Worm (Caenorhabditis elegans) whole organism, L1 larva: ENCODE data around the gene C27B7.2.

ENCODE experiments used
- C16A3.4 ChIP-seq: fragments of 150-350 bp; optimal IDR thresholded peaks from 2 replicates; lab custom pipeline; 2014; ENCODE audit warnings: missing biosample characterization, missing genetic modification characterization
- F16B12.6 ChIP-seq: fragments of 150-350 bp; optimal IDR thresholded peaks from 2 replicates; lab custom pipeline; 2014; ENCODE audit warnings: missing biosample characterization, missing genetic modification characterization
- aha-1 ChIP-seq: fragments of 150-350 bp; optimal IDR thresholded peaks from 2 replicates; lab custom pipeline; 2014; ENCODE audit warnings: missing biosample characterization, missing genetic modification characterization
- alr-1 ChIP-seq: fragments of 200-800 bp; sonication (Bioruptor generic); optimal IDR thresholded peaks from 2 replicates; lab custom pipeline; 2018; ENCODE audit warnings: borderline replicate concordance, mild to moderate bottlenecking, missing genetic modification characterization, missing compliant biosample characterization
- ama-1 ChIP-seq: fragments of 150-350 bp; optimal IDR thresholded peaks from 2 replicates; lab custom pipeline; 2014
- ceh-63 ChIP-seq: fragments of 200-800 bp; sonication (Bioruptor generic); optimal IDR thresholded peaks from 2 replicates; lab custom pipeline; 2018; ENCODE audit warnings: mild to moderate bottlenecking, missing genetic modification characterization, missing compliant biosample characterization
- ceh-82 ChIP-seq, 3 experiments: fragments of 150-350 bp in 1 of 3; sonication (generic microtip) in 2 of 3; optimal IDR thresholded peaks; 2 replicates each; lab custom pipeline; 2014 to 2017; ENCODE audit warnings: missing biosample characterization in 3 of 3, missing genetic modification characterization in 3 of 3
- ceh-88 ChIP-seq: fragments of 200-800 bp; sonication (Bioruptor generic); IDR thresholded peaks from 2 replicates; pipeline ENCODE4 v1.3.6; 2022; ENCODE audit warnings: missing genetic modification characterization, missing compliant biosample characterization
- dpl-1 ChIP-seq, 3 experiments: fragments of 150-350 bp in 2 of 3; sonication (generic microtip) in 1 of 3; optimal IDR thresholded peaks; 2 replicates each; lab custom pipeline; 2014 to 2017; ENCODE audit warnings: missing biosample characterization in 3 of 3, missing genetic modification characterization in 3 of 3, missing genetic modification reagents in 3 of 3
- dsc-1 ChIP-seq: sonication (generic microtip); optimal IDR thresholded peaks from 2 replicates; lab custom pipeline; 2016; ENCODE audit warnings: mild to moderate bottlenecking, missing genetic modification characterization, missing compliant biosample characterization
- efl-1 ChIP-seq, 4 experiments: fragments of 150-350 bp; optimal IDR thresholded peaks in 3 of 4; peaks in 1 of 4; 1 replicate in 1 of 4; 2 replicates in 3 of 4; lab custom pipeline; 2014; ENCODE audit warnings: missing biosample characterization in 2 of 4, missing genetic modification characterization in 2 of 4, missing genetic modification reagents in 2 of 4
- efl-3 ChIP-seq: fragments of 200-800 bp; sonication (Bioruptor generic); optimal IDR thresholded peaks from 2 replicates; lab custom pipeline; 2018; ENCODE audit warnings: mild to moderate bottlenecking, missing genetic modification characterization, missing compliant biosample characterization
- egl-13 ChIP-seq: sonication (generic microtip); optimal IDR thresholded peaks from 2 replicates; lab custom pipeline; 2016; ENCODE audit warnings: missing genotype, missing genetic modification reagents, missing genetic modification characterization, missing compliant biosample characterization
- egl-27 ChIP-seq, 2 experiments: fragments of 150-350 bp in 1 of 2; sonication (generic microtip); optimal IDR thresholded peaks; 3 replicates each; lab custom pipeline; 2017 to 2018; ENCODE audit warnings: missing biosample characterization in 2 of 2, missing genetic modification characterization in 2 of 2, missing genetic modification reagents in 2 of 2
- elt-2 ChIP-seq: sonication (generic microtip); optimal IDR thresholded peaks from 2 replicates; lab custom pipeline; 2016; ENCODE audit warnings: missing genetic modification characterization, mild to moderate bottlenecking, inconsistent platforms, missing compliant biosample characterization, missing genetic modification reagents
- elt-3 ChIP-seq, 6 experiments: fragments of 150-350 bp in 1 of 6; sonication (generic microtip); optimal IDR thresholded peaks; 2 replicates each; lab custom pipeline; 2017 to 2018; ENCODE audit warnings: missing biosample characterization in 6 of 6, missing genetic modification characterization in 6 of 6, inconsistent platforms in 1 of 6
- ets-5 ChIP-seq: fragments of 200-800 bp; sonication (Bioruptor generic); IDR thresholded peaks from 2 replicates; pipeline ENCODE4 v1.3.6; 2022; ENCODE audit warnings: missing genetic modification characterization, missing compliant biosample characterization
- fkh-8 ChIP-seq: sonication (generic microtip); optimal IDR thresholded peaks from 2 replicates; lab custom pipeline; 2016; ENCODE audit warnings: mild to moderate bottlenecking, missing genetic modification characterization, missing compliant biosample characterization
- fos-1 ChIP-seq: fragments of 150-350 bp; optimal IDR thresholded peaks from 2 replicates; lab custom pipeline; 2014; ENCODE audit warnings: missing biosample characterization, missing genetic modification characterization
- grh-1 ChIP-seq: fragments of 200-800 bp; sonication (Bioruptor generic); IDR thresholded peaks from 2 replicates; pipeline ENCODE4 v1.3.6; 2022; ENCODE audit warnings: missing genetic modification reagents, missing genetic modification characterization, missing compliant biosample characterization
- hlh-17 ChIP-seq: fragments of 200-800 bp; sonication (Bioruptor generic); optimal IDR thresholded peaks from 2 replicates; lab custom pipeline; 2018; ENCODE audit warnings: missing genetic modification characterization, mild to moderate bottlenecking, missing compliant biosample characterization, moderate library complexity, borderline replicate concordance
- hpl-2 ChIP-seq: fragments of 150-350 bp; optimal IDR thresholded peaks from 2 replicates; lab custom pipeline; 2014; ENCODE audit warnings: missing biosample characterization, missing genetic modification reagents, missing genetic modification characterization
- lin-14 ChIP-seq: fragments of 200-800 bp; sonication (Bioruptor generic); optimal IDR thresholded peaks from 2 replicates; lab custom pipeline; 2018; ENCODE audit warnings: mild to moderate bottlenecking, missing genetic modification characterization, moderate library complexity, missing compliant biosample characterization
- lin-35 ChIP-seq, 2 experiments: fragments of 150-350 bp; optimal IDR thresholded peaks; 2 replicates each; lab custom pipeline; 2014; ENCODE audit warnings: missing biosample characterization in 2 of 2, missing genetic modification characterization in 2 of 2, missing genetic modification reagents in 2 of 2
- lin-39 ChIP-seq: fragments of 150-350 bp; optimal IDR thresholded peaks from 2 replicates; lab custom pipeline; 2014; ENCODE audit warnings: missing biosample characterization, missing genetic modification reagents, missing genetic modification characterization
- lir-3 ChIP-seq: sonication (generic microtip); optimal IDR thresholded peaks from 2 replicates; lab custom pipeline; 2016; ENCODE audit warnings: mild to moderate bottlenecking, missing genetic modification characterization, moderate library complexity, missing compliant biosample characterization; ENCODE audit not compliant: poor library complexity
- mab-9 ChIP-seq: fragments of 200-800 bp; sonication (Bioruptor generic); IDR thresholded peaks from 2 replicates; pipeline ENCODE4 v1.3.6; 2022; ENCODE audit warnings: missing genetic modification reagents, missing genetic modification characterization, missing compliant biosample characterization
- mdl-1 ChIP-seq, 2 experiments: fragments of 150-350 bp; optimal IDR thresholded peaks; 2 replicates each; lab custom pipeline; 2014 to 2017; ENCODE audit warnings: missing biosample characterization in 2 of 2, missing genetic modification characterization in 2 of 2, inconsistent platforms in 1 of 2
- mef-2 ChIP-seq: fragments of 150-350 bp; optimal IDR thresholded peaks from 2 replicates; lab custom pipeline; 2014; ENCODE audit warnings: missing biosample characterization, missing genetic modification characterization
- nhr-19 ChIP-seq: fragments of 200-800 bp; sonication (Bioruptor generic); conservative IDR thresholded peaks from 2 replicates; pipeline ENCODE4 v1.3.6; 2022; ENCODE audit warnings: missing genetic modification characterization, missing compliant biosample characterization
- nhr-20 ChIP-seq: sonication (generic microtip); optimal IDR thresholded peaks from 2 replicates; lab custom pipeline; 2016; ENCODE audit warnings: mild to moderate bottlenecking, missing genetic modification characterization, missing compliant biosample characterization
- nhr-71 ChIP-seq: sonication (generic microtip); optimal IDR thresholded peaks from 2 replicates; lab custom pipeline; 2016; ENCODE audit warnings: mild to moderate bottlenecking, missing genetic modification characterization, moderate library complexity, missing compliant biosample characterization
- nhr-76 ChIP-seq: sonication (generic microtip); optimal IDR thresholded peaks from 2 replicates; lab custom pipeline; 2017; ENCODE audit warnings: missing biosample characterization, missing genetic modification characterization
- nhr-77 ChIP-seq: fragments of 150-350 bp; optimal IDR thresholded peaks from 2 replicates; lab custom pipeline; 2014; ENCODE audit warnings: missing biosample characterization, missing genetic modification characterization
- nhr-84 ChIP-seq: sonication (generic microtip); optimal IDR thresholded peaks from 2 replicates; lab custom pipeline; 2017; ENCODE audit warnings: missing biosample characterization, missing genetic modification characterization
- pag-3 ChIP-seq: sonication (generic microtip); optimal IDR thresholded peaks from 2 replicates; lab custom pipeline; 2017; ENCODE audit warnings: missing genetic modification characterization, mild to moderate bottlenecking, missing compliant biosample characterization, antibody characterized with exemption, borderline replicate concordance; ENCODE audit not compliant: insufficient read depth
- pax-3 ChIP-seq: fragments of 200-800 bp; sonication (Bioruptor generic); optimal IDR thresholded peaks from 2 replicates; lab custom pipeline; 2018; ENCODE audit warnings: mild to moderate bottlenecking, missing genetic modification characterization, moderate library complexity, missing compliant biosample characterization
- rnt-1 ChIP-seq: sonication (generic microtip); optimal IDR thresholded peaks from 2 replicates; lab custom pipeline; 2016; ENCODE audit warnings: mild to moderate bottlenecking, missing genetic modification characterization, moderate library complexity, missing compliant biosample characterization
- skn-1 ChIP-seq: fragments of 150-350 bp; optimal IDR thresholded peaks from 2 replicates; lab custom pipeline; 2014; ENCODE audit warnings: missing biosample characterization, missing genetic modification characterization
- snu-23 ChIP-seq: sonication (generic microtip); optimal IDR thresholded peaks from 2 replicates; lab custom pipeline; 2016; ENCODE audit warnings: missing genetic modification characterization, missing compliant biosample characterization
- sox-4 ChIP-seq: sonication (generic microtip); optimal IDR thresholded peaks from 2 replicates; lab custom pipeline; 2016; ENCODE audit warnings: missing genetic modification characterization, missing compliant biosample characterization
- sptf-1 ChIP-seq: fragments of 150-350 bp; optimal IDR thresholded peaks from 2 replicates; lab custom pipeline; 2014; ENCODE audit warnings: missing biosample characterization, missing genetic modification characterization
- swsn-7 ChIP-seq: sonication (generic microtip); optimal IDR thresholded peaks from 2 replicates; lab custom pipeline; 2016; ENCODE audit warnings: missing genetic modification characterization, missing compliant biosample characterization
- tbx-2 ChIP-seq: sonication (generic microtip); optimal IDR thresholded peaks from 2 replicates; lab custom pipeline; 2016; ENCODE audit warnings: missing genetic modification characterization, missing compliant biosample characterization
- tlp-1 ChIP-seq: fragments of 150-350 bp; optimal IDR thresholded peaks from 2 replicates; lab custom pipeline; 2014; ENCODE audit warnings: missing biosample characterization, missing genetic modification characterization
- unc-30 ChIP-seq: sonication (generic microtip); optimal IDR thresholded peaks from 2 replicates; lab custom pipeline; 2017; ENCODE audit warnings: missing biosample characterization, missing genetic modification characterization
- unc-62 ChIP-seq: fragments of 150-350 bp; optimal IDR thresholded peaks from 2 replicates; lab custom pipeline; 2014; ENCODE audit warnings: missing biosample characterization, missing genetic modification reagents, missing genetic modification characterization
- unc-86 ChIP-seq: sonication (generic microtip); optimal IDR thresholded peaks from 2 replicates; lab custom pipeline; 2016; ENCODE audit warnings: missing genetic modification characterization, missing compliant biosample characterization
- unc-98 ChIP-seq: fragments of 200-800 bp; sonication (Bioruptor generic); IDR thresholded peaks from 2 replicates; pipeline ENCODE4 v1.3.6; 2022; ENCODE audit warnings: missing genetic modification characterization, missing compliant biosample characterization
- xbp-1 ChIP-seq: sonication (generic microtip); optimal IDR thresholded peaks from 2 replicates; lab custom pipeline; 2016; ENCODE audit warnings: missing genetic modification characterization, missing compliant biosample characterization
- ztf-11 ChIP-seq, 2 experiments: sonication (generic microtip); optimal IDR thresholded peaks; 2 replicates each; lab custom pipeline; 2016 to 2017; ENCODE audit warnings: missing genetic modification characterization in 2 of 2, missing biosample characterization in 1 of 2, missing compliant biosample characterization in 1 of 2
- ztf-4 ChIP-seq: fragments of 150-350 bp; optimal IDR thresholded peaks from 2 replicates; lab custom pipeline; 2014; ENCODE audit warnings: missing biosample characterization, missing genetic modification characterization

C27B7.2 gene

ce11 chrIV:8893746-8894145, 1.1 kb downstream of the C27B7.2 start, which contains the start of gene rad-54.L2 (continued):
- TF ChIP-seq hlh-17 (no peak), egl-27 (tag; optimal IDR thresholded peaks at IDR 0.05; lab: Kevin White, UChicago) (no peak), nhr-20 (tag; lab: Kevin White, UChicago) (peak; percentile 61), swsn-7 (tag; lab: Kevin White, UChicago) (peak; percentile 25), nhr-76 (no peak), lir-3 (tag; lab: Kevin White, UChicago) (no peak), nhr-19 (no peak), ets-5 (GFP tag; lab: Robert Waterston, UW) (no peak), ama-1 (lab: Kevin White, UChicago) (no peak), tlp-1 (tag; lab: Kevin White, UChicago) (no peak), unc-30 (no peak), tbx-2 (tag; lab: Kevin White, UChicago) (peak; percentile 29), dpl-1 (GFP tag; optimal IDR thresholded peaks at IDR 0.05; lab: Kevin White, UChicago) (peak; percentile 43 to 63 (median 52)), aha-1 (tag; lab: Kevin White, UChicago) (no peak), sptf-1 (tag; lab: Kevin White, UChicago) (no peak), F16B12.6 (tag; lab: Kevin White, UChicago) (peak; percentile 12), mef-2 (tag; lab: Kevin White, UChicago) (no peak), nhr-84 (tag; lab: Kevin White, UChicago) (no peak), lin-14 (peak; percentile 76), nhr-71 (tag; lab: Kevin White, UChicago) (peak; percentile 58), unc-62 (GFP tag; lab: Kevin White, UChicago) (no peak), efl-1 (optimal IDR thresholded peaks at IDR 0.05; lab: Kevin White, UChicago) (peak; percentile 54 to 65), efl-1 (GFP tag; optimal IDR thresholded peaks at IDR 0.05 in 1 of 2; lab: Kevin White, UChicago) (peak; percentile 65 to 93), mdl-1 (tag; optimal IDR thresholded peaks at IDR 0.05; lab: Kevin White, UChicago) (peak in 1 of 2 experiments; percentile 22), ceh-63 (GFP tag; lab: Kevin White, UChicago) (no peak), fos-1 (tag; lab: Kevin White, UChicago) (peak; percentile 5), skn-1 (tag; lab: Kevin White, UChicago) (peak; percentile 78), elt-3 (tag; optimal IDR thresholded peaks at IDR 0.05; lab: Kevin White, UChicago) (peak in 1 of 6 experiments; percentile 3), mab-9 (GFP tag; lab: Robert Waterston, UW) (no peak), snu-23 (GFP tag; lab: Kevin White, UChicago) (peak; percentile 64), lin-39 (no peak), egl-13 (tag; lab: Kevin White, UChicago) (peak; percentile 4), pax-3 (tag; lab: Kevin White, UChicago) (no peak), elt-2 (tag; lab: Kevin White, UChicago) (no peak), unc-86 (tag; lab: Kevin White, UChicago) (no peak), C16A3.4 (no peak), ztf-4 (tag; lab: Kevin White, UChicago) (no peak), alr-1 (no peak), fkh-8 (tag; lab: Kevin White, UChicago) (peak; percentile 79), ztf-11 (tag; optimal IDR thresholded peaks at IDR 0.05; lab: Kevin White, UChicago) (no peak), ceh-88 (no peak), lin-35 (GFP tag; optimal IDR thresholded peaks at IDR 0.05; lab: Kevin White, UChicago) (peak; percentile 58 to 80), sox-4 (no peak), nhr-77 (tag; lab: Kevin White, UChicago) (peak; percentile 10), xbp-1 (peak; percentile 8), efl-3 (GFP tag; lab: Kevin White, UChicago) (no peak), rnt-1 (no peak), unc-98 (GFP tag; lab: Robert Waterston, UW) (no peak), pag-3 (tag; lab: Kevin White, UChicago) (no peak), hpl-2 (GFP tag; lab: Kevin White, UChicago) (no peak), dsc-1 (tag; lab: Kevin White, UChicago) (peak; percentile 57), grh-1 (GFP tag; lab: Robert Waterston, UW) (no peak), ceh-82 (tag; optimal IDR thresholded peaks at IDR 0.05; lab: Kevin White, UChicago) (no peak)
